Worm (Caenorhabditis elegans) whole organism, early embryonic: ENCODE data around the gene trx-5.
A peak's percentile ranks its signal among the peaks of the same experiment; 100 is the strongest.

Source experiments
- B0310.2 ChIP-seq: sonication (generic microtip); optimal IDR thresholded peaks from 2 replicates; lab custom pipeline; 2016; ENCODE audit warnings: mild to moderate bottlenecking, missing genetic modification characterization, missing compliant biosample characterization
- F13C5.2 ChIP-seq: sonication (generic microtip); optimal IDR thresholded peaks from 2 replicates; lab custom pipeline; 2017; ENCODE audit warnings: mild to moderate bottlenecking, missing genetic modification characterization, inconsistent platforms, missing compliant biosample characterization
- aly-1 ChIP-seq: sonication (generic microtip); optimal IDR thresholded peaks from 2 replicates; lab custom pipeline; 2016; ENCODE audit warnings: missing genetic modification characterization, missing compliant biosample characterization
- ama-1 ChIP-seq: fragments of 150-350 bp; optimal IDR thresholded peaks from 2 replicates; lab custom pipeline; 2014
- ceh-13 ChIP-seq: fragments of 200-800 bp; sonication (Bioruptor generic); optimal IDR thresholded peaks from 2 replicates; lab custom pipeline; 2018; ENCODE audit warnings: mild to moderate bottlenecking, missing genetic modification characterization, missing compliant biosample characterization
- ceh-36 ChIP-seq: sonication (generic microtip); optimal IDR thresholded peaks from 2 replicates; lab custom pipeline; 2016; ENCODE audit warnings: missing genetic modification characterization, inconsistent platforms, missing compliant biosample characterization
- ets-7 ChIP-seq: sonication (generic microtip); optimal IDR thresholded peaks from 2 replicates; lab custom pipeline; 2016; ENCODE audit warnings: missing genotype, missing genetic modification characterization, missing compliant biosample characterization
- flt-1 ChIP-seq: fragments of 200-800 bp; sonication (Bioruptor generic); IDR thresholded peaks from 2 replicates; pipeline ENCODE4 v1.3.6; 2022; ENCODE audit warnings: missing genetic modification characterization, missing compliant biosample characterization
- hmbx-1 ChIP-seq: sonication (generic microtip); optimal IDR thresholded peaks from 2 replicates; lab custom pipeline; 2016; ENCODE audit warnings: mild to moderate bottlenecking, missing genetic modification characterization, missing compliant biosample characterization
- hmg-4 ChIP-seq: fragments of 200-800 bp; sonication (Bioruptor generic); optimal IDR thresholded peaks from 2 replicates; lab custom pipeline; 2018; ENCODE audit warnings: mild to moderate bottlenecking, missing genetic modification characterization, missing compliant biosample characterization
- hnd-1 ChIP-seq: sonication (generic microtip); optimal IDR thresholded peaks from 2 replicates; lab custom pipeline; 2016; ENCODE audit warnings: missing genetic modification characterization, missing compliant biosample characterization
- pes-1 ChIP-seq: fragments of 200-800 bp; sonication (Bioruptor generic); IDR thresholded peaks from 2 replicates; pipeline ENCODE4 v1.3.6; 2022; ENCODE audit warnings: missing genetic modification reagents, missing genetic modification characterization, missing compliant biosample characterization
- scrt-1 ChIP-seq: fragments of 200-800 bp; sonication (Bioruptor generic); IDR thresholded peaks from 2 replicates; pipeline ENCODE4 v1.3.6; 2022; ENCODE audit warnings: missing genetic modification characterization, missing compliant biosample characterization
- sea-1 ChIP-seq: fragments of 200-800 bp; sonication (Bioruptor generic); conservative IDR thresholded peaks from 2 replicates; pipeline ENCODE4 v1.3.6; 2022; ENCODE audit warnings: missing genetic modification characterization, missing compliant biosample characterization
- tbx-11 ChIP-seq: fragments of 200-800 bp; sonication (Bioruptor generic); IDR thresholded peaks from 2 replicates; pipeline ENCODE4 v1.3.6; 2022; ENCODE audit warnings: missing genetic modification characterization, missing compliant biosample characterization
- tbx-37 ChIP-seq: fragments of 200-800 bp; sonication (Bioruptor generic); conservative IDR thresholded peaks from 2 replicates; pipeline ENCODE4 v1.3.6; 2022; ENCODE audit warnings: missing genetic modification reagents, missing genetic modification characterization, missing compliant biosample characterization
- tra-4 ChIP-seq: sonication (generic microtip); optimal IDR thresholded peaks from 2 replicates; lab custom pipeline; 2017; ENCODE audit warnings: missing genetic modification characterization, missing compliant biosample characterization

trx-5 gene

DNA sequence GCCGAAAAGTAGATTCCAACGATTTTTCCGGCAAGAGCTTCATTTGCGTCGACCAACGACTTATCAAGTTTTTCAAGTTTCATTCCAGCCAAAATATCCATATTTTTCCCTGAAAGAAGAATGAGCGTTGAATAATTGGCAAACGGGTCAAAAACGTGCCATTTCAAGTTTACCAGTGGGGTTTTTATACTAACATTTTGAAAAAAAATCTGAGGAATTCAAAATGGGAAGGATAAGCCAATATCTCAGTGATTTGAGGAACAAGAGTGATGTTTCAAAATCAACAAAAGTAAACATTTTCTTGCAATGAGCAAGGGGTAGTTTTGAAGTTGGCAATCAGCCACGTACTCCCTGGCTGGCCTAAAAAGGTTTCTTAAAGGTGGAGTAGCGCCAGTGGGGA is at the start of gene trx-5:
trx-5 (minus strand) TSS at position 101 of the 400 bp plus-strand sequence.
- no peak for TF ChIP-seq hmg-4 (GFP tag; lab: Kevin White, UChicago)

DNA sequence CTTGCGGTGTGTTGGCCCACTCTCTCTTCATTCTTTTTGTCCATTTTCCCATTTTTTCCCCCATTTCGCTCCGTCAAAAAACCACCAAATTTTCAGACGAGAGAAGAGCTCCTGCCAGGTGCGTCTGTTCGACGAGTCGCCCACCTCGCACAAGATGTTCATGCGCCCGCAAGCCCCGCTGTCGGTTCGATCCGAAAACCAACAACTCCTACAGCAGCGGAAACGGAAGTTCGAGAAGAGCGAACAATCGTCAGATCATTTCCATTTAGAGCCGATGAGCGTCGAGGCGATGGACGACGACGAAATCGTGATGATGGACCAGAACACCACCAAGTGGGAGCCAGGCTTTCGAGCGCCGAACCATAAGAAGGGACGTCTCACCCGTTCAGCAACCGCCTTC is 49.0 kb upstream of the trx-5 start:
- TF ChIP-seq ceh-36 (tag; lab: Kevin White, UChicago) (no peak), tra-4 (no peak), flt-1 (GFP tag; lab: Robert Waterston, UW) (no peak), hnd-1 (tag; lab: Kevin White, UChicago) (no peak), B0310.2 (tag; lab: Kevin White, UChicago) (no peak), sea-1 (GFP tag; lab: Robert Waterston, UW) (no peak), hmbx-1 (tag; lab: Kevin White, UChicago) (no peak), aly-1 (tag; lab: Kevin White, UChicago) (no peak), ets-7 (tag; lab: Kevin White, UChicago) (no peak), ceh-13 (GFP tag; lab: Kevin White, UChicago) (no peak), tbx-37 (GFP tag; lab: Robert Waterston, UW) (no peak)

DNA sequence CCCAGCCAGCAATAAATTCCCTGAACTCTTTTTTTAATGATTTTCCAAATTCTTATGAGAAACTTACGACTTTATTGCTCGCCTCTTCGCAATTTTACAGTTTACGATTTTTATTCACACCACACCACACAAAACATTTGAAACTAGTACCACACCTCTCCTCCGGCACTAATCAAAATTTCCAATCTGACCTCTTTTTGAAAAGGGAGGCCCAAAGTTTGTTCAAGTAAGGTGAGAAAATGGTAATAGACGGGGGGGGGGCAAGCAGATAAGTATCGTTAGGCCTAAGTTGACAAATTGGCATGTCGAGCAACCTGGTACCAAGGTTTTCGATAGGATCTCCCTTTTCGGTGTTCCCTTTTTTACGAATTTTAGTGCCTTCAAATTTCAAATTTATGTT is 45.6 kb upstream of the trx-5 start:
- no peak for TF ChIP-seq ama-1 (lab: Kevin White, UChicago)
- no peak for TF ChIP-seq ceh-36 (tag; lab: Kevin White, UChicago)
- TF ChIP-seq hnd-1 (tag; lab: Kevin White, UChicago), result no peak
- no peak for TF ChIP-seq aly-1 (tag; lab: Kevin White, UChicago)
- no peak for TF ChIP-seq ceh-13 (GFP tag; lab: Kevin White, UChicago)
- no peak for TF ChIP-seq ets-7 (tag; lab: Kevin White, UChicago)
- no peak for TF ChIP-seq flt-1 (GFP tag; lab: Robert Waterston, UW)
- TF ChIP-seq scrt-1, result no peak
- TF ChIP-seq sea-1 (GFP tag; lab: Robert Waterston, UW), result no peak
- TF ChIP-seq B0310.2 (tag; lab: Kevin White, UChicago), result no peak
- TF ChIP-seq hmbx-1 (tag; lab: Kevin White, UChicago), result no peak
- TF ChIP-seq tbx-11, result no peak
- no peak for TF ChIP-seq pes-1 (GFP tag; lab: Robert Waterston, UW)
- TF ChIP-seq F13C5.2, result no peak
- TF ChIP-seq tbx-37 (GFP tag; lab: Robert Waterston, UW), result no peak
- no peak for TF ChIP-seq hmg-4 (GFP tag; lab: Kevin White, UChicago)
- no peak for TF ChIP-seq tra-4

ce11 chrV:1578572-1579230 is 44.5 kb upstream of the trx-5 start:
- TF ChIP-seq hnd-1 (tag; lab: Kevin White, UChicago) (no peak), hmbx-1 (tag; lab: Kevin White, UChicago) (no peak), flt-1 (GFP tag; lab: Robert Waterston, UW) (no peak), pes-1 (GFP tag; lab: Robert Waterston, UW) (no peak), scrt-1 (0 out of 2 replicates have a peak, but pooled peaks have one; percentile 56), ama-1 (lab: Kevin White, UChicago) (no peak), sea-1 (GFP tag; lab: Robert Waterston, UW) (no peak), aly-1 (tag; lab: Kevin White, UChicago) (no peak), hmg-4 (GFP tag; lab: Kevin White, UChicago) (peak; percentile 58), tra-4 (no peak)

DNA sequence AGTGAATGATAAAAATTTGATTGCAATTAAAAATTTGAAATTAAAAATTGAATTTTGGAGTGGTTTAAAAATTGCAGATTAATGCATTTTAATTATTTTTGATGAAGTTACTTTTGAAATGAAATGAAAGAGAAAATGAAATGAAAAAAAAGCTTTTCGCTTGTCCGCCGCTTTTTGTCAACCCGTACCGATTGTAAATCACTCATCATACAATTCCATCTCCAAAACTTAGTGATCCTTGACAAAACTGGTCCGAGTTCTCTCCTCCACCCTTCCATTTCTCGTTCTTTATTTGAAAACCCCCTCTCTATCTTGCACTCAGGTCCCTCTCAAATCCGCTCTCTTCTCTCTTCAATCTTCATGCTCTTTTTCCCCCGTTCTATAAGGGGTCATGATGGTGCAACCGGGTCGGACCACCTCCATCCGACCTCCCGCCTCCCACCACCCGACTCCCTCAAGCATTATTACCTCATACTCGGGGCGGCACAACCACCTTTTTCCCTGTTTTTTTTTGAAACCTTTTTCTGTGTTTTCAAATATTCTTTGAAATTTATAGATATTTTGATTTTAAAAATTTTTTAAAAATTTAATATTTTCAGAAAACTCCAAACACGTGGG is 43.0 kb upstream of the trx-5 start:
- TF ChIP-seq hmg-4 (GFP tag; lab: Kevin White, UChicago) (peak; percentile 30), flt-1 (GFP tag; lab: Robert Waterston, UW) (0 out of 2 replicates have a peak, but pooled peaks have one; percentile 21), ceh-36 (tag; lab: Kevin White, UChicago) (no peak), F13C5.2 (no peak), pes-1 (GFP tag; lab: Robert Waterston, UW) (peak; percentile 11; the same call in 1 of the 2 replicates)

DNA sequence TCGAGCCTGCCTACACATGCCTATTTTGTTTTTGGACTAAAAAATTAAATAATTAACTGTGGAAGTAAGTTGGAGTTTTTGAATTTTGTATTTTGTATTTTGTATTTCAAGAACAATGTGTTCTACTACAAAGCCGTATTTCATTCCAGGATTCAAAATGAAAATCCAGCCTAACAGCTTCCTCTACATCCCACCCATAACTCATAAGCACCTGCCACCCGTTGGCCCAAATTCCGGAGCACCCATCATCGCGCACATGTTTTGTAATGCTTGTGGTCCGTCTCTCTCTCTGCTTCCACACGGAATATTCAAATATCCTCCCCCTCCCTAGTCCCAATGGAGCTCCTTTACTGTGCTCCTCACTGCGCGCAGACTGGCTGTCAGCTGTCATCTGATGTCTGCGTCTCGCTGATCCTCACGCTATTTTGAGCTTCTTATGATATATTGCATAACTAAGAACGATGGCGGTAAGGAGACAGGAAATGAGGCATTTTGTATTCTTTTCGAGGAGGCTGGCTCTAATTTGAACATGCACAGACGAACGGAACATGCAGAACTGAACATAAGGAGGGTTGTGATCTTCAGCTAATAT is 41.4 kb upstream of the trx-5 start:
- TF ChIP-seq ceh-36 (tag; lab: Kevin White, UChicago) (peak; percentile 22), tra-4 (no peak)

- no peak for TF ChIP-seq F13C5.2
- no peak for TF ChIP-seq flt-1 (GFP tag; lab: Robert Waterston, UW)
- no peak for TF ChIP-seq B0310.2 (tag; lab: Kevin White, UChicago)
- TF ChIP-seq pes-1 (GFP tag; lab: Robert Waterston, UW), result no peak
- TF ChIP-seq scrt-1, result no peak
- TF ChIP-seq hmg-4 (GFP tag; lab: Kevin White, UChicago), result no peak
- no peak for TF ChIP-seq hmbx-1 (tag; lab: Kevin White, UChicago)
Observed at ce11 chrV:1574599-1574998, 40.4 kb upstream of the trx-5 start.

DNA sequence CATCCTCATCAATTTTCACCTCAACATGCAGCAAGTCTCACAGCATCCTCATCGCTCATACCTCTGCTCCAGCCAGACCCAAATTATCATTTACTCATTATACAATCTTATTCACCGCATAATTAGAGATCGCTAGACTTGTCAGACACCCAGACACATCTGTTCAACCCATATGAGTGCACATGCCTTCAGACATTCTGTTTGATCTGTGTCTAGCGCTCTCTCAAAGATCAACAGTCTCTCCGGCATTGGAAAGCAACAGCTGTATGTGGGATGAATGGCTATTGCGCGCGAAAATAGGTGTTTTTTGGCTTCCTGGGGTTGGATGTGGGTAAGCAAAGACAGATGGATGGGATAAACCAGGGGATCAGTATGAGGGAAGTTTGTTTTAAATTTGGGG is 38.4 kb upstream of the trx-5 start:
- TF ChIP-seq sea-1 (GFP tag; lab: Robert Waterston, UW), result no peak
- peak; percentile 42 for TF ChIP-seq hmg-4 (GFP tag; lab: Kevin White, UChicago)
- TF ChIP-seq tbx-11, result no peak
- no peak for TF ChIP-seq tra-4
